Fruit fly (Drosophila melanogaster) whole organism, embryonic: ENCODE data around the gene Lst8.

ENCODE experiments used
- CG17186 ChIP-seq: fragments of 200-800 bp; sonication (Bioruptor generic); optimal IDR thresholded peaks from 3 replicates; lab custom pipeline; 2017; ENCODE audit warnings: missing biosample characterization, missing genetic modification reagents, missing genetic modification characterization
- CG2678 ChIP-seq: fragments of 200-800 bp; sonication (Bioruptor generic); optimal IDR thresholded peaks from 3 replicates; lab custom pipeline; 2019; ENCODE audit warnings: missing biosample characterization, mild to moderate bottlenecking, missing genetic modification characterization, moderate library complexity
- CG32532 ChIP-seq: fragments of 200-800 bp; sonication (Bioruptor generic); IDR thresholded peaks from 2 replicates; pipeline ENCODE4 v1.3.6; 2022; ENCODE audit warnings: missing biosample characterization, missing genetic modification characterization
- CG6254 ChIP-seq: fragments of 200-800 bp; sonication (Bioruptor generic); optimal IDR thresholded peaks from 3 replicates; lab custom pipeline; 2017; ENCODE audit warnings: mild to moderate bottlenecking, missing biosample characterization, missing genetic modification reagents, missing genetic modification characterization
- CG7839 ChIP-seq: fragments of 200-800 bp; sonication (Bioruptor generic); optimal IDR thresholded peaks from 3 replicates; lab custom pipeline; 2018; ENCODE audit warnings: missing biosample characterization, mild to moderate bottlenecking, missing genetic modification characterization, moderate library complexity
- HmgD ChIP-seq: fragments of 200-800 bp; sonication (Bioruptor generic); optimal IDR thresholded peaks from 3 replicates; lab custom pipeline; 2016; ENCODE audit warnings: missing biosample characterization, missing genetic modification characterization
- Lpt ChIP-seq: fragments of >200 bp; optimal IDR thresholded peaks from 2 replicates; lab custom pipeline; 2018; ENCODE audit warnings: missing biosample characterization, missing genetic modification characterization
- Nf-YB ChIP-seq: fragments of 200-800 bp; sonication (Bioruptor generic); optimal IDR thresholded peaks from 3 replicates; lab custom pipeline; 2019; ENCODE audit warnings: missing biosample characterization, mild to moderate bottlenecking, missing genetic modification characterization, moderate library complexity
- ci ChIP-seq: fragments of 200-800 bp; sonication (Bioruptor generic); IDR thresholded peaks from 3 replicates; pipeline ENCODE4 v1.3.6; 2022; ENCODE audit warnings: missing biosample characterization, missing genetic modification characterization
- corto ChIP-seq: fragments of 200-800 bp; sonication (Bioruptor generic); optimal IDR thresholded peaks from 2 replicates; lab custom pipeline; 2016; ENCODE audit warnings: missing biosample characterization, mild to moderate bottlenecking, missing genetic modification characterization, moderate library complexity
- fru ChIP-seq: fragments of >200 bp; optimal IDR thresholded peaks from 2 replicates; lab custom pipeline; 2017
- vnd ChIP-seq: fragments of 200-800 bp; sonication (Bioruptor generic); IDR thresholded peaks from 3 replicates; pipeline ENCODE4 v1.3.6; 2022; ENCODE audit warnings: missing biosample characterization, missing genetic modification characterization; ENCODE audit not compliant: partially characterized antibody

DNA sequence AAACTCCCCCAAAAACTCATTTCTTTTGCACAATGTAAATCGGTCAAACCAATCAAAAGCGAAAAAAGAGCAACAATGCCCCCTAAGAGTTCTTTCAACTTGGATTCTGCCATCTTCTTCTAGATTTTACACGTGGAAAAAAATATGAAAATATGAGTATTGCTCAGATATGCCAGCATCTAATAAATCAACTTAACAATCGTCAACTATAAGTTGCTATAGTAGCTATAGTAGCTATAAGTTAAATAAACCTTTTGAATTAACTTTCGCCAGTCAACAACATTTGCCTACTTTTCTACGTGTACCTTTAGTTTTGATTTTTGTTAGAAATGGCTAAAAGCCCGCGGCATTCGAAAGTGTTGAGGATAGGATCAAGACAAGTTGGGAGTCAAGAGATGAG lies 47.5 kb upstream of the Lst8 start:
- no peak for TF ChIP-seq CG17186 (GFP tag; lab: Kevin White, UChicago)
- no peak for TF ChIP-seq HmgD
- TF ChIP-seq CG6254: no peak
- no peak for TF ChIP-seq CG7839 (tag; lab: Kevin White, UChicago)
- TF ChIP-seq Nf-YB (GFP tag; lab: Kevin White, UChicago): no peak
- no peak for TF ChIP-seq CG32532 (GFP tag; lab: Robert Waterston, UW)
- TF ChIP-seq CG2678 (tag; lab: Kevin White, UChicago): no peak
- no peak for TF ChIP-seq Lpt (GFP tag; lab: Kevin White, UChicago)
- no peak for TF ChIP-seq fru (lab: Kevin White, UChicago)
- no peak for TF ChIP-seq corto (GFP tag; lab: Kevin White, UChicago)
- TF ChIP-seq vnd: no peak
- TF ChIP-seq ci (GFP tag; lab: Robert Waterston, UW): 0 out of 3 replicates have a peak, but pooled peaks have one; percentile 41
